Fruit fly (Drosophila melanogaster): ENCODE data around the gene pigeon.
A peak's percentile ranks its signal among the peaks of the same experiment; 100 is the strongest.

pigeon gene

dm6 chr2L:19141435-19142126 is 44.3 kb upstream of the pigeon start:
- TF ChIP-seq toe (GFP tag; optimal IDR thresholded peaks at IDR 0.05), result no peak
- TF ChIP-seq CG11617 (GFP tag; optimal IDR thresholded peaks at IDR 0.05), result peak; percentile 59
- TF ChIP-seq CG1620 (GFP tag; optimal IDR thresholded peaks at IDR 0.05), result no peak
- peak; percentile 65 for TF ChIP-seq kay (GFP tag; ENCODE audit: borderline replicate concordance)
- TF ChIP-seq Mnt (GFP tag; optimal IDR thresholded peaks at IDR 0.05), result no peak
- no peak for TF ChIP-seq CG33017 (tag; optimal IDR thresholded peaks at IDR 0.05)
- TF ChIP-seq CG12768 (GFP tag; optimal IDR thresholded peaks at IDR 0.05), result no peak
- no peak for TF ChIP-seq Clk (GFP tag; optimal IDR thresholded peaks at IDR 0.05)
- TF ChIP-seq bab1 (GFP tag; optimal IDR thresholded peaks at IDR 0.05), result peak; percentile 84
- no peak for TF ChIP-seq cic (GFP tag; optimal IDR thresholded peaks at IDR 0.05)
- TF ChIP-seq CG7101 (tag; optimal IDR thresholded peaks at IDR 0.05), result peak; percentile 56
- peak; percentile 41 for TF ChIP-seq pad (GFP tag; optimal IDR thresholded peaks at IDR 0.05)
- no peak for TF ChIP-seq cnc (optimal IDR thresholded peaks at IDR 0.05)
- TF ChIP-seq CG5204 (GFP tag; optimal IDR thresholded peaks at IDR 0.05), result no peak
- peak; percentile 95 for TF ChIP-seq tj (GFP tag; optimal IDR thresholded peaks at IDR 0.05)
- TF ChIP-seq Hr96 (GFP tag; optimal IDR thresholded peaks at IDR 0.05), result peak; percentile 64
- peak; percentile 36 for TF ChIP-seq CG7045 (GFP tag; optimal IDR thresholded peaks at IDR 0.05)
- TF ChIP-seq Crg-1 (GFP tag; optimal IDR thresholded peaks at IDR 0.05), result no peak
- peak; percentile 45 for TF ChIP-seq CG14711 (tag; optimal IDR thresholded peaks at IDR 0.05)
- no peak for TF ChIP-seq ovo (GFP tag; optimal IDR thresholded peaks at IDR 0.05)

- no peak for TF ChIP-seq cnc (optimal IDR thresholded peaks at IDR 0.05)
- no peak for TF ChIP-seq Clk (GFP tag; optimal IDR thresholded peaks at IDR 0.05)
- TF ChIP-seq pad (GFP tag; optimal IDR thresholded peaks at IDR 0.05), result no peak
- TF ChIP-seq ovo (GFP tag; optimal IDR thresholded peaks at IDR 0.05), result no peak
- no peak for TF ChIP-seq CG33017 (tag; optimal IDR thresholded peaks at IDR 0.05)
- TF ChIP-seq CG5204 (GFP tag; optimal IDR thresholded peaks at IDR 0.05), result no peak
- TF ChIP-seq Hr96 (GFP tag; optimal IDR thresholded peaks at IDR 0.05), result no peak
- no peak for TF ChIP-seq cic (GFP tag; optimal IDR thresholded peaks at IDR 0.05)
Measured at dm6 chr2L:19142176-19142870, 43.5 kb upstream of the pigeon start.

dm6 chr2L:19144115-19144514 is 41.7 kb upstream of the pigeon start:
- TF ChIP-seq bab1 (GFP tag; optimal IDR thresholded peaks at IDR 0.05), result no peak
- TF ChIP-seq CG7101 (tag; optimal IDR thresholded peaks at IDR 0.05), result no peak
- TF ChIP-seq Clk (GFP tag; optimal IDR thresholded peaks at IDR 0.05), result no peak
- TF ChIP-seq CG33017 (tag; optimal IDR thresholded peaks at IDR 0.05), result no peak
- no peak for TF ChIP-seq CG14711 (tag; optimal IDR thresholded peaks at IDR 0.05)
- TF ChIP-seq CG11617 (GFP tag; optimal IDR thresholded peaks at IDR 0.05), result no peak
- no peak for TF ChIP-seq Crg-1 (GFP tag; optimal IDR thresholded peaks at IDR 0.05)
- TF ChIP-seq pad (GFP tag; optimal IDR thresholded peaks at IDR 0.05), result no peak
- no peak for TF ChIP-seq tj (GFP tag; optimal IDR thresholded peaks at IDR 0.05)
- TF ChIP-seq Mnt (GFP tag; optimal IDR thresholded peaks at IDR 0.05), result no peak
- TF ChIP-seq kay (GFP tag; ENCODE audit: borderline replicate concordance), result no peak
- TF ChIP-seq Hr96 (GFP tag; optimal IDR thresholded peaks at IDR 0.05), result no peak
- TF ChIP-seq CG5204 (GFP tag; optimal IDR thresholded peaks at IDR 0.05), result no peak

dm6 chr2L:19146047-19146446 is 39.8 kb upstream of the pigeon start:
- no peak for TF ChIP-seq CG7101 (tag; optimal IDR thresholded peaks at IDR 0.05)
- TF ChIP-seq CG7045 (GFP tag; optimal IDR thresholded peaks at IDR 0.05), result no peak
- TF ChIP-seq ovo (GFP tag; optimal IDR thresholded peaks at IDR 0.05), result no peak
- no peak for TF ChIP-seq toe (GFP tag; optimal IDR thresholded peaks at IDR 0.05)
- no peak for TF ChIP-seq CG14711 (tag; optimal IDR thresholded peaks at IDR 0.05)
- no peak for TF ChIP-seq tj (GFP tag; optimal IDR thresholded peaks at IDR 0.05)
- no peak for TF ChIP-seq Mnt (GFP tag; optimal IDR thresholded peaks at IDR 0.05)
- TF ChIP-seq CG11617 (GFP tag; optimal IDR thresholded peaks at IDR 0.05), result no peak
- TF ChIP-seq kay (GFP tag; ENCODE audit: borderline replicate concordance), result no peak
- no peak for TF ChIP-seq cic (GFP tag; optimal IDR thresholded peaks at IDR 0.05)
- TF ChIP-seq Crg-1 (GFP tag; optimal IDR thresholded peaks at IDR 0.05), result no peak
- TF ChIP-seq Clk (GFP tag; optimal IDR thresholded peaks at IDR 0.05), result no peak
- no peak for TF ChIP-seq CG12768 (GFP tag; optimal IDR thresholded peaks at IDR 0.05)
- TF ChIP-seq cnc (optimal IDR thresholded peaks at IDR 0.05), result no peak
- TF ChIP-seq bab1 (GFP tag; optimal IDR thresholded peaks at IDR 0.05), result no peak
- TF ChIP-seq CG1620 (GFP tag; optimal IDR thresholded peaks at IDR 0.05), result no peak
- no peak for TF ChIP-seq Hr96 (GFP tag; optimal IDR thresholded peaks at IDR 0.05)
- TF ChIP-seq CG33017 (tag; optimal IDR thresholded peaks at IDR 0.05), result no peak

- TF ChIP-seq kay (GFP tag; ENCODE audit: borderline replicate concordance) (peak; percentile 57), bab1 (GFP tag; optimal IDR thresholded peaks at IDR 0.05) (no peak), cnc (optimal IDR thresholded peaks at IDR 0.05) (no peak), pad (GFP tag; optimal IDR thresholded peaks at IDR 0.05) (no peak)
Measured at dm6 chr2L:19146645-19147044, 39.2 kb upstream of the pigeon start.

- TF ChIP-seq bab1 (GFP tag; optimal IDR thresholded peaks at IDR 0.05) (no peak), CG33017 (tag; optimal IDR thresholded peaks at IDR 0.05) (no peak), cnc (optimal IDR thresholded peaks at IDR 0.05) (no peak), CG5204 (GFP tag; optimal IDR thresholded peaks at IDR 0.05) (no peak), CG7101 (tag; optimal IDR thresholded peaks at IDR 0.05) (no peak), Mnt (GFP tag; optimal IDR thresholded peaks at IDR 0.05) (no peak), kay (GFP tag; ENCODE audit: borderline replicate concordance) (no peak), CG11617 (GFP tag; optimal IDR thresholded peaks at IDR 0.05) (no peak), CG12768 (GFP tag; optimal IDR thresholded peaks at IDR 0.05) (no peak), CG1620 (GFP tag; optimal IDR thresholded peaks at IDR 0.05) (no peak), CG7045 (GFP tag; optimal IDR thresholded peaks at IDR 0.05) (no peak)
Measured at dm6 chr2L:19154893-19155389, 30.9 kb upstream of the pigeon start.

Data from whole organism, adult.